Fruit fly (Drosophila melanogaster) whole organism, embryonic: ENCODE data around the gene Vm34Ca.

Source experiments
- B-H1 ChIP-seq: fragments of 200-800 bp; sonication (Bioruptor generic); IDR thresholded peaks from 3 replicates; pipeline ENCODE4 v1.3.6; 2022; ENCODE audit warnings: missing biosample characterization, missing genetic modification characterization
- CG10209 ChIP-seq: fragments of 200-800 bp; sonication (Bioruptor generic); optimal IDR thresholded peaks from 3 replicates; lab custom pipeline; 2017; ENCODE audit warnings: missing biosample characterization, mild to moderate bottlenecking, missing genetic modification characterization, missing genetic modification reagents
- CG10959 ChIP-seq: fragments of 200-800 bp; sonication (Bioruptor generic); IDR thresholded peaks from 2 replicates; pipeline ENCODE4 v1.3.6; 2022; ENCODE audit warnings: missing biosample characterization, missing genetic modification characterization
- CG11247 ChIP-seq: fragments of 200-800 bp; sonication (Bioruptor generic); IDR thresholded peaks from 2 replicates; pipeline ENCODE4 v1.3.6; 2022; ENCODE audit warnings: missing biosample characterization, missing genetic modification characterization
- CG11695 ChIP-seq: fragments of 200-800 bp; sonication (Bioruptor generic); IDR thresholded peaks from 3 replicates; pipeline ENCODE4 v1.3.6; 2022; ENCODE audit warnings: missing biosample characterization, missing genetic modification characterization
- CG12659 ChIP-seq: fragments of 200-800 bp; sonication (Bioruptor generic); optimal IDR thresholded peaks from 3 replicates; lab custom pipeline; 2017; ENCODE audit warnings: mild to moderate bottlenecking, missing biosample characterization, missing genetic modification reagents, missing genetic modification characterization
- CG12769 ChIP-seq: fragments of 200-800 bp; sonication (Bioruptor generic); optimal IDR thresholded peaks from 2 replicates; lab custom pipeline; 2019; ENCODE audit warnings: missing biosample characterization, mild to moderate bottlenecking, missing genetic modification characterization, moderate library complexity
- CG1603 ChIP-seq: fragments of 200-800 bp; sonication (Bioruptor generic); optimal IDR thresholded peaks from 2 replicates; lab custom pipeline; 2019; ENCODE audit warnings: missing biosample characterization, mild to moderate bottlenecking, missing genetic modification characterization, moderate library complexity
- CG17328 ChIP-seq: fragments of 200-800 bp; sonication (Bioruptor generic); IDR thresholded peaks from 2 replicates; pipeline ENCODE4 v1.3.6; 2022; ENCODE audit warnings: missing biosample characterization, missing genetic modification characterization
- CG17361 ChIP-seq: fragments of 200-800 bp; sonication (Bioruptor generic); IDR thresholded peaks from 3 replicates; pipeline ENCODE4 v1.3.6; 2022; ENCODE audit warnings: missing biosample characterization, missing genetic modification characterization
- CG2875 ChIP-seq: fragments of 200-800 bp; sonication (Bioruptor generic); optimal IDR thresholded peaks from 2 replicates; lab custom pipeline; 2017; ENCODE audit warnings: missing biosample characterization, mild to moderate bottlenecking, missing genetic modification characterization, missing genetic modification reagents
- CG3163 ChIP-seq: fragments of 200-800 bp; sonication (Bioruptor generic); optimal IDR thresholded peaks from 3 replicates; lab custom pipeline; 2016; ENCODE audit warnings: missing biosample characterization, missing genetic modification characterization
- CG43689 ChIP-seq: fragments of 200-800 bp; sonication (Bioruptor generic); IDR thresholded peaks from 2 replicates; pipeline ENCODE4 v1.3.6; 2022; ENCODE audit warnings: missing biosample characterization, missing genetic modification characterization
- CG4707 ChIP-seq: fragments of 200-800 bp; sonication (Bioruptor generic); optimal IDR thresholded peaks from 2 replicates; lab custom pipeline; 2018; ENCODE audit warnings: missing biosample characterization, mild to moderate bottlenecking, missing genetic modification characterization, moderate library complexity
- CG5180 ChIP-seq: fragments of 200-800 bp; sonication (Bioruptor generic); optimal IDR thresholded peaks from 3 replicates; lab custom pipeline; 2017; ENCODE audit warnings: missing biosample characterization, missing genetic modification characterization, mild to moderate bottlenecking, moderate library complexity, missing genetic modification reagents
- CG6683 ChIP-seq: fragments of 200-800 bp; sonication (Bioruptor generic); optimal IDR thresholded peaks from 2 replicates; lab custom pipeline; 2017; ENCODE audit warnings: missing biosample characterization, mild to moderate bottlenecking, missing genetic modification characterization, missing genetic modification reagents
- CG7271 ChIP-seq: fragments of 200-800 bp; sonication (Bioruptor generic); optimal IDR thresholded peaks from 2 replicates; lab custom pipeline; 2018; ENCODE audit warnings: missing biosample characterization, mild to moderate bottlenecking, missing genetic modification characterization, moderate library complexity
- CG9609 ChIP-seq: fragments of 200-800 bp; sonication (Bioruptor generic); optimal IDR thresholded peaks from 3 replicates; lab custom pipeline; 2016; ENCODE audit warnings: missing biosample characterization, missing genetic modification characterization
- Camta ChIP-seq: fragments of 200-800 bp; sonication (Bioruptor generic); optimal IDR thresholded peaks from 2 replicates; lab custom pipeline; 2016; ENCODE audit warnings: missing biosample characterization, missing genetic modification characterization
- CrebB ChIP-seq: fragments of 200-800 bp; sonication (Bioruptor generic); optimal IDR thresholded peaks from 3 replicates; lab custom pipeline; 2018; ENCODE audit warnings: missing biosample characterization, mild to moderate bottlenecking, missing genetic modification characterization
- Deaf1 ChIP-seq: fragments of 200-800 bp; optimal IDR thresholded peaks from 3 replicates; lab custom pipeline; 2019; ENCODE audit warnings: missing biosample characterization, mild to moderate bottlenecking, missing genetic modification characterization, moderate library complexity
- Dek ChIP-seq: fragments of 200-800 bp; sonication (Bioruptor generic); optimal IDR thresholded peaks from 3 replicates; lab custom pipeline; 2019; ENCODE audit warnings: missing biosample characterization, mild to moderate bottlenecking, missing genetic modification characterization, moderate library complexity
- Doc2 ChIP-seq: fragments of 200-800 bp; sonication (Bioruptor generic); IDR thresholded peaks from 2 replicates; pipeline ENCODE4 v1.3.6; 2022; ENCODE audit warnings: missing biosample characterization, missing genetic modification characterization
- Fer3 ChIP-seq: fragments of 200-800 bp; sonication (Bioruptor generic); optimal IDR thresholded peaks from 2 replicates; lab custom pipeline; 2018; ENCODE audit warnings: missing biosample characterization, mild to moderate bottlenecking, missing genetic modification characterization, moderate library complexity
- GATAe ChIP-seq: fragments of 200-800 bp; sonication (Bioruptor generic); conservative IDR thresholded peaks from 2 replicates; pipeline ENCODE4 v1.3.6; 2022; ENCODE audit warnings: missing biosample characterization, missing genetic modification characterization
- HLH3B ChIP-seq: fragments of 200-800 bp; sonication (Bioruptor generic); IDR thresholded peaks from 2 replicates; pipeline ENCODE4 v1.3.6; 2022; ENCODE audit warnings: missing biosample characterization, missing genetic modification characterization
- Hand ChIP-seq: fragments of 200-800 bp; sonication (Bioruptor generic); optimal IDR thresholded peaks from 2 replicates; lab custom pipeline; 2017; ENCODE audit warnings: mild to moderate bottlenecking, missing biosample characterization, missing genetic modification reagents, missing genetic modification characterization
- Mes4 ChIP-seq: fragments of 200-800 bp; sonication (Bioruptor generic); optimal IDR thresholded peaks from 2 replicates; lab custom pipeline; 2016; ENCODE audit warnings: missing biosample characterization, missing genetic modification characterization
- Oaz ChIP-seq: fragments of 200-800 bp; sonication (Bioruptor generic); IDR thresholded peaks from 2 replicates; pipeline ENCODE4 v1.3.6; 2022; ENCODE audit warnings: missing biosample characterization, missing genetic modification characterization
- Sry-δ ChIP-seq: fragments of 200-800 bp; sonication (Bioruptor generic); optimal IDR thresholded peaks from 2 replicates; lab custom pipeline; 2016; ENCODE audit warnings: missing biosample characterization, missing genetic modification characterization
- Trl ChIP-seq, 3 experiments: fragments of >200 bp in 2 of 3; fragments of 200-800 bp in 1 of 3; sonication (Bioruptor generic) in 1 of 3; optimal IDR thresholded peaks; 2 replicates in 1 of 3; 3 replicates in 2 of 3; lab custom pipeline; 2016 to 2017; ENCODE audit warnings: missing biosample characterization in 1 of 3, missing genetic modification characterization in 1 of 3
- Xbp1 ChIP-seq: fragments of 200-800 bp; sonication (Bioruptor generic); optimal IDR thresholded peaks from 3 replicates; lab custom pipeline; 2016; ENCODE audit warnings: missing biosample characterization, mild to moderate bottlenecking, missing genetic modification characterization
- ara ChIP-seq: fragments of 200-800 bp; sonication (Bioruptor generic); IDR thresholded peaks from 2 replicates; pipeline ENCODE4 v1.3.6; 2022; ENCODE audit warnings: missing biosample characterization, missing genetic modification characterization
- caup ChIP-seq: fragments of 200-800 bp; sonication (Bioruptor generic); optimal IDR thresholded peaks from 3 replicates; lab custom pipeline; 2017; ENCODE audit warnings: missing biosample characterization, mild to moderate bottlenecking, missing genetic modification characterization, moderate library complexity; ENCODE audit not compliant: severe bottlenecking
- crc ChIP-seq: fragments of 200-800 bp; sonication (Bioruptor generic); optimal IDR thresholded peaks from 2 replicates; lab custom pipeline; 2016; ENCODE audit warnings: missing biosample characterization, missing genetic modification characterization
- crp ChIP-seq, 2 experiments: fragments of 200-800 bp; sonication (Bioruptor generic); optimal IDR thresholded peaks; 2 replicates in 1 of 2; 3 replicates in 1 of 2; lab custom pipeline; 2017; ENCODE audit warnings: missing biosample characterization in 2 of 2, missing genetic modification characterization in 2 of 2, mild to moderate bottlenecking in 1 of 2, moderate library complexity in 1 of 2
- eyg ChIP-seq: fragments of 200-800 bp; sonication (Bioruptor generic); optimal IDR thresholded peaks from 3 replicates; lab custom pipeline; 2016; ENCODE audit warnings: missing biosample characterization, missing genetic modification characterization
- grau ChIP-seq: fragments of 200-800 bp; optimal IDR thresholded peaks from 3 replicates; lab custom pipeline; 2019; ENCODE audit warnings: missing biosample characterization, mild to moderate bottlenecking, missing genetic modification characterization, moderate library complexity
- ham ChIP-seq: fragments of 200-800 bp; sonication (Bioruptor generic); IDR thresholded peaks from 2 replicates; pipeline ENCODE4 v1.3.6; 2022; ENCODE audit warnings: missing biosample characterization, missing genetic modification characterization
- hb ChIP-seq: fragments of 200-800 bp; sonication (Bioruptor generic); IDR thresholded peaks from 3 replicates; pipeline ENCODE4 v1.3.6; 2022; ENCODE audit warnings: missing biosample characterization, missing genetic modification characterization; ENCODE audit not compliant: partially characterized antibody
- hbn ChIP-seq: fragments of 200-800 bp; sonication (Bioruptor generic); IDR thresholded peaks from 2 replicates; pipeline ENCODE4 v1.3.6; 2022; ENCODE audit warnings: missing biosample characterization, missing genetic modification characterization; ENCODE audit not compliant: partially characterized antibody
- jing ChIP-seq: fragments of 200-800 bp; sonication (Bioruptor generic); optimal IDR thresholded peaks from 2 replicates; lab custom pipeline; 2018; ENCODE audit warnings: missing biosample characterization, mild to moderate bottlenecking, missing genetic modification characterization
- mam ChIP-seq: fragments of 200-800 bp; sonication (Bioruptor generic); optimal IDR thresholded peaks from 3 replicates; lab custom pipeline; 2016; ENCODE audit warnings: missing biosample characterization, missing genetic modification characterization
- seq ChIP-seq: fragments of 200-800 bp; sonication (Bioruptor generic); IDR thresholded peaks from 2 replicates; pipeline ENCODE4 v1.3.6; 2022; ENCODE audit warnings: missing biosample characterization, missing genetic modification characterization
- sr ChIP-seq: fragments of 200-800 bp; sonication (Bioruptor generic); IDR thresholded peaks from 3 replicates; pipeline ENCODE4 v1.3.6; 2022; ENCODE audit warnings: missing biosample characterization, missing genetic modification characterization
- tin ChIP-seq: fragments of 200-800 bp; sonication (Bioruptor generic); optimal IDR thresholded peaks from 3 replicates; lab custom pipeline; 2016; ENCODE audit warnings: missing biosample characterization, missing genetic modification characterization
- toy ChIP-seq: fragments of 200-800 bp; sonication (Bioruptor generic); IDR thresholded peaks from 2 replicates; pipeline ENCODE4 v1.3.6; 2022; ENCODE audit warnings: missing biosample characterization, missing genetic modification characterization
- vvl ChIP-seq: fragments of 200-800 bp; sonication (Bioruptor generic); IDR thresholded peaks from 2 replicates; pipeline ENCODE4 v1.3.6; 2022; ENCODE audit warnings: missing biosample characterization, missing genetic modification characterization
- wek ChIP-seq: fragments of 200-800 bp; sonication (Bioruptor generic); optimal IDR thresholded peaks from 3 replicates; lab custom pipeline; 2018; ENCODE audit warnings: missing biosample characterization, mild to moderate bottlenecking, missing genetic modification characterization, moderate library complexity
- yki ChIP-seq: fragments of >200 bp; optimal IDR thresholded peaks from 3 replicates; lab custom pipeline; 2018

Gene Vm34Ca

dm6 chr2L:13387255-13387654 is 24.2 kb downstream of the Vm34Ca start, which contains the start of the genes Ing5 and CG7099 (continued):
- peak; percentile 94 for TF ChIP-seq Dek (tag; lab: Kevin White, UChicago)
- peak; percentile 92 for TF ChIP-seq GATAe (GFP tag; lab: Robert Waterston, UW)
- peak; percentile 94 for TF ChIP-seq CG10959 (GFP tag; lab: Robert Waterston, UW)
- TF ChIP-seq CG10209 (GFP tag; lab: Kevin White, UChicago) = peak; percentile 95
- peak; percentile 61 for TF ChIP-seq CG3163 (GFP tag; lab: Kevin White, UChicago)
- peak; percentile 77; the same call in 1 of the 2 replicates for TF ChIP-seq ham (GFP tag; lab: Robert Waterston, UW)
- peak; percentile 92 for TF ChIP-seq seq
- peak; percentile 97 for TF ChIP-seq CG12659 (GFP tag; lab: Kevin White, UChicago)
- TF ChIP-seq grau (tag; lab: Kevin White, UChicago) = peak; percentile 95
- no peak for TF ChIP-seq Trl (optimal IDR thresholded peaks at IDR 0.05; lab: Kevin White, UChicago)
- TF ChIP-seq Trl (GFP tag; optimal IDR thresholded peaks at IDR 0.05; lab: Kevin White, UChicago) = peak; percentile 91
- peak; percentile 75 for TF ChIP-seq Mes4
- TF ChIP-seq CG4707 (GFP tag; lab: Kevin White, UChicago) = peak; percentile 82
- TF ChIP-seq yki (lab: Kevin White, UChicago) = no peak
- TF ChIP-seq jing (GFP tag; lab: Kevin White, UChicago) = peak; percentile 89
- peak; percentile 92 for TF ChIP-seq Camta
- TF ChIP-seq eyg (GFP tag; lab: Kevin White, UChicago) = peak; percentile 68
- peak; percentile 91 for TF ChIP-seq Doc2 (GFP tag; lab: Robert Waterston, UW)
- TF ChIP-seq wek (GFP tag; lab: Kevin White, UChicago) = peak; percentile 74
- peak; percentile 91 for TF ChIP-seq CG43689 (GFP tag; lab: Robert Waterston, UW)
- peak; percentile 94 for TF ChIP-seq CG11695
- peak; percentile 94 for TF ChIP-seq mam
- peak; percentile 95 for TF ChIP-seq B-H1 (GFP tag; lab: Robert Waterston, UW)
- TF ChIP-seq HLH3B (GFP tag; lab: Robert Waterston, UW) = peak; percentile 96
- TF ChIP-seq Fer3 = peak; percentile 97
- TF ChIP-seq CG17361 = peak; percentile 97
- peak; percentile 85 for TF ChIP-seq CG6683 (GFP tag; lab: Kevin White, UChicago)
- no peak for TF ChIP-seq Deaf1 (tag; lab: Kevin White, UChicago)
- peak; percentile 65 for TF ChIP-seq CG1603 (tag; lab: Kevin White, UChicago)
- peak; percentile 83 for TF ChIP-seq Sry-δ (GFP tag; lab: Kevin White, UChicago)
- peak; percentile 92 for TF ChIP-seq Oaz (GFP tag; lab: Robert Waterston, UW)
- TF ChIP-seq crc (GFP tag; lab: Kevin White, UChicago) = peak; percentile 68
- peak; percentile 99 for TF ChIP-seq Xbp1 (GFP tag; lab: Kevin White, UChicago)
- peak; percentile 87 for TF ChIP-seq toy (GFP tag; lab: Robert Waterston, UW)
- peak; percentile 76; the same call in 2 of the 3 replicates for TF ChIP-seq sr (GFP tag; lab: Robert Waterston, UW)
- TF ChIP-seq CrebB (tag; lab: Kevin White, UChicago) = peak; percentile 89
- TF ChIP-seq tin = peak; percentile 97
- peak; percentile 98 for TF ChIP-seq vvl (GFP tag; lab: Robert Waterston, UW)
- peak; percentile 70 to 88 for TF ChIP-seq crp (GFP tag; optimal IDR thresholded peaks at IDR 0.05; lab: Kevin White, UChicago)
- TF ChIP-seq CG7271 (tag; lab: Kevin White, UChicago) = peak; percentile 89
- TF ChIP-seq hb = peak; percentile 76; the same call in 2 of the 3 replicates
- TF ChIP-seq CG5180 (GFP tag; lab: Kevin White, UChicago) = no peak
- peak; percentile 81 for TF ChIP-seq Hand (GFP tag; lab: Kevin White, UChicago)
- TF ChIP-seq caup (GFP tag; lab: Kevin White, UChicago) = peak; percentile 95
- peak; percentile 52; the same call in 1 of the 2 replicates for TF ChIP-seq hbn
- peak; percentile 95 for TF ChIP-seq CG11247
- peak; percentile 96 for TF ChIP-seq ara (GFP tag; lab: Robert Waterston, UW)
- TF ChIP-seq CG2875 (GFP tag; lab: Kevin White, UChicago) = peak; percentile 88
- TF ChIP-seq CG17328 = peak; percentile 96
- no peak for TF ChIP-seq CG12769
- peak; percentile 86 for TF ChIP-seq CG9609
